Fruit fly (Drosophila melanogaster) whole organism, embryonic: ENCODE results near the gene Cp7Fa.

Experiments used
- ATbp ChIP-seq: fragments of 200-800 bp; sonication (Bioruptor generic); optimal IDR thresholded peaks from 2 replicates; lab custom pipeline; 2017; ENCODE audit warnings: missing biosample characterization, mild to moderate bottlenecking, missing genetic modification characterization, missing genetic modification reagents
- Blimp-1 ChIP-seq: fragments of 200-800 bp; sonication (Bioruptor generic); optimal IDR thresholded peaks from 3 replicates; lab custom pipeline; 2018; ENCODE audit warnings: missing biosample characterization, missing genetic modification characterization, mild to moderate bottlenecking, moderate library complexity, missing genetic modification reagents
- CG10267 ChIP-seq: fragments of 200-800 bp; sonication (Bioruptor generic); optimal IDR thresholded peaks from 2 replicates; lab custom pipeline; 2018; ENCODE audit warnings: missing biosample characterization, mild to moderate bottlenecking, missing genetic modification characterization, moderate library complexity
- CG11504 ChIP-seq: fragments of 200-800 bp; sonication (Bioruptor generic); optimal IDR thresholded peaks from 3 replicates; lab custom pipeline; 2019; ENCODE audit warnings: missing biosample characterization, mild to moderate bottlenecking, missing genetic modification characterization, moderate library complexity
- CG12219 ChIP-seq: fragments of 200-800 bp; sonication (Bioruptor generic); optimal IDR thresholded peaks from 3 replicates; lab custom pipeline; 2018; ENCODE audit warnings: missing biosample characterization, mild to moderate bottlenecking, missing genetic modification characterization
- CG14050 ChIP-seq: fragments of 200-800 bp; sonication (Bioruptor generic); IDR thresholded peaks from 3 replicates; pipeline ENCODE4 v1.3.6; 2022; ENCODE audit warnings: missing biosample characterization, missing genetic modification characterization
- CG15479 ChIP-seq: fragments of 200-800 bp; sonication (Bioruptor generic); optimal IDR thresholded peaks from 3 replicates; lab custom pipeline; 2019; ENCODE audit warnings: missing biosample characterization, mild to moderate bottlenecking, missing genetic modification characterization, moderate library complexity
- CG1603 ChIP-seq: fragments of 200-800 bp; sonication (Bioruptor generic); optimal IDR thresholded peaks from 2 replicates; lab custom pipeline; 2019; ENCODE audit warnings: missing biosample characterization, mild to moderate bottlenecking, missing genetic modification characterization, moderate library complexity
- CG17328 ChIP-seq: fragments of 200-800 bp; sonication (Bioruptor generic); IDR thresholded peaks from 2 replicates; pipeline ENCODE4 v1.3.6; 2022; ENCODE audit warnings: missing biosample characterization, missing genetic modification characterization
- CG17359 ChIP-seq: fragments of 200-800 bp; sonication (Bioruptor generic); optimal IDR thresholded peaks from 3 replicates; lab custom pipeline; 2018; ENCODE audit warnings: missing biosample characterization, mild to moderate bottlenecking, missing genetic modification characterization, moderate library complexity
- CG2678 ChIP-seq: fragments of 200-800 bp; sonication (Bioruptor generic); optimal IDR thresholded peaks from 3 replicates; lab custom pipeline; 2019; ENCODE audit warnings: missing biosample characterization, mild to moderate bottlenecking, missing genetic modification characterization, moderate library complexity
- CG2712 ChIP-seq: fragments of 200-800 bp; optimal IDR thresholded peaks from 3 replicates; lab custom pipeline; 2019; ENCODE audit warnings: missing biosample characterization, mild to moderate bottlenecking, missing genetic modification characterization, moderate library complexity
- CG2875 ChIP-seq: fragments of 200-800 bp; sonication (Bioruptor generic); optimal IDR thresholded peaks from 2 replicates; lab custom pipeline; 2017; ENCODE audit warnings: missing biosample characterization, mild to moderate bottlenecking, missing genetic modification characterization, missing genetic modification reagents
- CG30403 ChIP-seq: fragments of 200-800 bp; sonication (Bioruptor generic); optimal IDR thresholded peaks from 3 replicates; lab custom pipeline; 2016; ENCODE audit warnings: missing biosample characterization, missing genetic modification characterization
- CG3065 ChIP-seq: fragments of 200-800 bp; sonication (Bioruptor generic); optimal IDR thresholded peaks from 2 replicates; lab custom pipeline; 2016; ENCODE audit warnings: missing biosample characterization, missing genetic modification characterization
- CG32532 ChIP-seq: fragments of 200-800 bp; sonication (Bioruptor generic); IDR thresholded peaks from 2 replicates; pipeline ENCODE4 v1.3.6; 2022; ENCODE audit warnings: missing biosample characterization, missing genetic modification characterization
- CG4282 ChIP-seq: fragments of 200-800 bp; sonication (Bioruptor generic); optimal IDR thresholded peaks from 2 replicates; lab custom pipeline; 2016; ENCODE audit warnings: missing biosample characterization, missing genetic modification characterization
- CG4617 ChIP-seq: fragments of 200-800 bp; sonication (Bioruptor generic); optimal IDR thresholded peaks from 3 replicates; lab custom pipeline; 2016; ENCODE audit warnings: missing biosample characterization, missing genetic modification characterization, borderline replicate concordance
- CG4820 ChIP-seq: fragments of 200-800 bp; sonication (Bioruptor generic); optimal IDR thresholded peaks from 3 replicates; lab custom pipeline; 2016; ENCODE audit warnings: missing biosample characterization, missing genetic modification characterization
- CG5953 ChIP-seq: fragments of 200-800 bp; sonication (Bioruptor generic); IDR thresholded peaks from 2 replicates; pipeline ENCODE4 v1.3.6; 2022; ENCODE audit warnings: missing biosample characterization, missing genetic modification characterization
- CG7556 ChIP-seq: fragments of 200-800 bp; sonication (Bioruptor generic); optimal IDR thresholded peaks from 2 replicates; lab custom pipeline; 2017; ENCODE audit warnings: missing biosample characterization, mild to moderate bottlenecking, missing genetic modification characterization
- CG9215 ChIP-seq: fragments of 200-800 bp; sonication (Bioruptor generic); IDR thresholded peaks from 2 replicates; pipeline ENCODE4 v1.3.6; 2022; ENCODE audit warnings: missing biosample characterization, missing genetic modification characterization
- CG9797 ChIP-seq: fragments of 200-800 bp; sonication (Bioruptor generic); optimal IDR thresholded peaks from 3 replicates; lab custom pipeline; 2018; ENCODE audit warnings: missing biosample characterization, mild to moderate bottlenecking, missing genetic modification characterization
- Camta ChIP-seq: fragments of 200-800 bp; sonication (Bioruptor generic); optimal IDR thresholded peaks from 2 replicates; lab custom pipeline; 2016; ENCODE audit warnings: missing biosample characterization, missing genetic modification characterization
- D19B ChIP-seq: fragments of 200-800 bp; sonication (Bioruptor generic); optimal IDR thresholded peaks from 2 replicates; lab custom pipeline; 2017; ENCODE audit warnings: missing biosample characterization, mild to moderate bottlenecking, missing genetic modification characterization
- Dad ChIP-seq: fragments of 200-800 bp; sonication (Bioruptor generic); optimal IDR thresholded peaks from 3 replicates; lab custom pipeline; 2016; ENCODE audit warnings: missing biosample characterization, missing genetic modification characterization
- Doc2 ChIP-seq: fragments of 200-800 bp; sonication (Bioruptor generic); IDR thresholded peaks from 2 replicates; pipeline ENCODE4 v1.3.6; 2022; ENCODE audit warnings: missing biosample characterization, missing genetic modification characterization
- Doc3 ChIP-seq: fragments of 200-800 bp; sonication (Bioruptor generic); IDR thresholded peaks from 3 replicates; pipeline ENCODE4 v1.3.6; 2022; ENCODE audit warnings: missing biosample characterization, missing genetic modification characterization; ENCODE audit not compliant: partially characterized antibody
- Dp ChIP-seq: fragments of 200-800 bp; sonication (Bioruptor generic); optimal IDR thresholded peaks from 2 replicates; lab custom pipeline; 2018; ENCODE audit warnings: missing biosample characterization, mild to moderate bottlenecking, missing genetic modification characterization, moderate library complexity
- Fer3 ChIP-seq: fragments of 200-800 bp; sonication (Bioruptor generic); optimal IDR thresholded peaks from 2 replicates; lab custom pipeline; 2018; ENCODE audit warnings: missing biosample characterization, mild to moderate bottlenecking, missing genetic modification characterization, moderate library complexity
- MBD-R2 ChIP-seq: fragments of 200-800 bp; sonication (Bioruptor generic); IDR thresholded peaks from 2 replicates; pipeline ENCODE4 v1.3.6; 2022; ENCODE audit warnings: missing biosample characterization, missing genetic modification characterization
- Sox102F ChIP-seq: fragments of 200-800 bp; sonication (Bioruptor generic); optimal IDR thresholded peaks from 2 replicates; lab custom pipeline; 2018; ENCODE audit warnings: missing biosample characterization, mild to moderate bottlenecking, missing genetic modification characterization, moderate library complexity
- bab2 ChIP-seq: fragments of 200-800 bp; sonication (Bioruptor generic); optimal IDR thresholded peaks from 2 replicates; lab custom pipeline; 2016; ENCODE audit warnings: missing biosample characterization, missing genetic modification characterization
- da ChIP-seq: fragments of 200-800 bp; sonication (Bioruptor generic); optimal IDR thresholded peaks from 2 replicates; lab custom pipeline; 2016; ENCODE audit warnings: missing biosample characterization, missing genetic modification characterization
- esg ChIP-seq: fragments of 200-800 bp; sonication (Bioruptor generic); conservative IDR thresholded peaks from 2 replicates; pipeline ENCODE4 v1.3.6; 2022; ENCODE audit warnings: missing biosample characterization, missing genetic modification characterization
- grau ChIP-seq: fragments of 200-800 bp; optimal IDR thresholded peaks from 3 replicates; lab custom pipeline; 2019; ENCODE audit warnings: missing biosample characterization, mild to moderate bottlenecking, missing genetic modification characterization, moderate library complexity
- grn ChIP-seq: fragments of 200-800 bp; sonication (Bioruptor generic); optimal IDR thresholded peaks from 3 replicates; lab custom pipeline; 2017; ENCODE audit warnings: missing biosample characterization, missing genetic modification characterization
- hb ChIP-seq: fragments of 200-800 bp; sonication (Bioruptor generic); IDR thresholded peaks from 3 replicates; pipeline ENCODE4 v1.3.6; 2022; ENCODE audit warnings: missing biosample characterization, missing genetic modification characterization; ENCODE audit not compliant: partially characterized antibody
- hth ChIP-seq: fragments of >200 bp; optimal IDR thresholded peaks from 2 replicates; lab custom pipeline; 2017; ENCODE audit warnings: inconsistent platforms
- lbe ChIP-seq: fragments of 200-800 bp; sonication (Bioruptor generic); optimal IDR thresholded peaks from 2 replicates; lab custom pipeline; 2016; ENCODE audit warnings: missing biosample characterization, mild to moderate bottlenecking, missing genetic modification characterization
- lov ChIP-seq, 2 experiments: fragments of 200-800 bp in 1 of 2; fragments of >200 bp in 1 of 2; sonication (Bioruptor generic) in 1 of 2; IDR thresholded peaks in 1 of 2; optimal IDR thresholded peaks in 1 of 2; 2 replicates in 1 of 2; 3 replicates in 1 of 2; pipeline versions ENCODE4 v1.3.6 to Lab custom; 2017 to 2022; ENCODE audit warnings: missing biosample characterization in 1 of 2, missing genetic modification characterization in 1 of 2
- pho ChIP-seq: fragments of 200-800 bp; sonication (Bioruptor generic); optimal IDR thresholded peaks from 2 replicates; lab custom pipeline; 2016; ENCODE audit warnings: missing biosample characterization, missing genetic modification characterization
- pros ChIP-seq: fragments of 200-800 bp; sonication (Bioruptor generic); optimal IDR thresholded peaks from 3 replicates; lab custom pipeline; 2019; ENCODE audit warnings: missing biosample characterization, mild to moderate bottlenecking, missing genetic modification characterization, moderate library complexity
- sima ChIP-seq: fragments of 200-800 bp; sonication (Bioruptor generic); optimal IDR thresholded peaks from 2 replicates; lab custom pipeline; 2016; ENCODE audit warnings: missing biosample characterization, missing genetic modification characterization
- slp2 ChIP-seq: fragments of 200-800 bp; sonication (Bioruptor generic); optimal IDR thresholded peaks from 2 replicates; lab custom pipeline; 2016; ENCODE audit warnings: missing biosample characterization, missing genetic modification characterization
- so ChIP-seq: fragments of 200-800 bp; sonication (Bioruptor generic); IDR thresholded peaks from 3 replicates; pipeline ENCODE4 v1.3.6; 2022; ENCODE audit warnings: missing biosample characterization, missing genetic modification characterization
- sqz ChIP-seq: fragments of 200-800 bp; sonication (Bioruptor generic); optimal IDR thresholded peaks from 3 replicates; lab custom pipeline; 2018; ENCODE audit warnings: missing biosample characterization, mild to moderate bottlenecking, missing genetic modification characterization
- toy ChIP-seq: fragments of 200-800 bp; sonication (Bioruptor generic); IDR thresholded peaks from 2 replicates; pipeline ENCODE4 v1.3.6; 2022; ENCODE audit warnings: missing biosample characterization, missing genetic modification characterization
- tx ChIP-seq: fragments of 200-800 bp; sonication (Bioruptor generic); optimal IDR thresholded peaks from 2 replicates; lab custom pipeline; 2016; ENCODE audit warnings: missing biosample characterization, missing genetic modification characterization
- vfl ChIP-seq: fragments of 200-800 bp; sonication (Bioruptor generic); optimal IDR thresholded peaks from 2 replicates; lab custom pipeline; 2016; ENCODE audit warnings: missing biosample characterization, missing genetic modification characterization

Gene Cp7Fa

DNA sequence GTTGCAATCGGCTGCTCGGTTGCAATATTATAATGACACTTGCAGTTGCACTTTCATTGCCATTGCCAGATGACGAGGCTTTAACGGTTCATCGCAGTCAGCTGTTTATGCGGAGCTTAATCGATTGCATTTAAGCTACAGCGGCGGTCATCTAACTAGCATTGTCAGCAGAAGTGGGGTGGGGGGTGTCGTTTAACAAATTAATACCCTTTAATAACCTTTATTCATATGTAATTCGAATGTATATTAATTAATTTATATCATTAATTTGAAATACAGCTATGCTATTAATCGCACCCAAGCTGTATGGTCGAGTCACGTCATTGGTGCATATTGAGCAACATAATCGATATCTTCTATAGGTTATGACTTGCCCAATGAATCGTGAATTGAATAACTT is 22.2 kb downstream of the Cp7Fa start (continued):
- TF ChIP-seq da (GFP tag; lab: Kevin White, UChicago) (no peak), Camta (no peak), CG30403 (peak; percentile 68), pho (GFP tag; lab: Kevin White, UChicago) (no peak), Doc2 (0 out of 2 replicates have a peak, but pooled peaks have one; percentile 22), CG1603 (tag; lab: Kevin White, UChicago) (peak; percentile 81), slp2 (GFP tag; lab: Kevin White, UChicago) (no peak), CG9215 (GFP tag; lab: Robert Waterston, UW) (peak; percentile 23; the same call in 1 of the 2 replicates), sqz (peak; percentile 42), CG15479 (GFP tag; lab: Kevin White, UChicago) (no peak), sima (no peak), hb (GFP tag; lab: Robert Waterston, UW) (no peak), vfl (GFP tag; lab: Kevin White, UChicago) (no peak), Blimp-1 (GFP tag; lab: Kevin White, UChicago) (peak; percentile 79), CG2712 (tag; lab: Kevin White, UChicago) (peak; percentile 81), tx (GFP tag; lab: Kevin White, UChicago) (no peak), CG12219 (GFP tag; lab: Kevin White, UChicago) (peak; percentile 74), CG3065 (GFP tag; lab: Kevin White, UChicago) (no peak), CG4617 (GFP tag; lab: Kevin White, UChicago) (no peak), Dad (GFP tag; lab: Kevin White, UChicago) (peak; percentile 26), bab2 (no peak), toy (GFP tag; lab: Robert Waterston, UW) (0 out of 2 replicates have a peak, but pooled peaks have one; percentile 26), Doc3 (GFP tag; lab: Robert Waterston, UW) (no peak), CG4820 (GFP tag; lab: Kevin White, UChicago) (peak; percentile 65), ATbp (GFP tag; lab: Kevin White, UChicago) (peak; percentile 83), hth (lab: Kevin White, UChicago) (no peak), CG4282 (GFP tag; lab: Kevin White, UChicago) (no peak), MBD-R2 (peak; percentile 33; the same call in 1 of the 2 replicates), CG32532 (peak; percentile 64), CG2678 (tag; lab: Kevin White, UChicago) (peak; percentile 82), CG5953 (GFP tag; lab: Robert Waterston, UW) (peak; percentile 87), Sox102F (peak; percentile 91), CG2875 (peak; percentile 78), lbe (GFP tag; lab: Kevin White, UChicago) (peak; percentile 15), CG17328 (peak; percentile 90), lov (optimal IDR thresholded peaks at IDR 0.05; lab: Kevin White, UChicago) (no peak), lov (GFP tag; IDR thresholded peaks at IDR 0.05; lab: Robert Waterston, UW) (peak; percentile 91), Fer3 (peak; percentile 70), CG14050 (GFP tag; lab: Robert Waterston, UW) (peak; percentile 88), CG9797 (GFP tag; lab: Kevin White, UChicago) (no peak), CG11504 (tag; lab: Kevin White, UChicago) (peak; percentile 92), CG10267 (peak; percentile 54), so (peak; percentile 84; the same call in 2 of the 3 replicates), esg (GFP tag; lab: Robert Waterston, UW) (peak; percentile 78), grn (no peak), Dp (GFP tag; lab: Kevin White, UChicago) (no peak), pros (GFP tag; lab: Kevin White, UChicago) (no peak), D19B (GFP tag; lab: Kevin White, UChicago) (peak; percentile 17), CG7556 (GFP tag; lab: Kevin White, UChicago) (peak; percentile 42), grau (tag; lab: Kevin White, UChicago) (peak; percentile 67), CG17359 (tag; lab: Kevin White, UChicago) (peak; percentile 90)
